Fruit fly (Drosophila melanogaster) whole organism: ENCODE data around the gene Rbp.

Experiments used
- CG8478 ChIP-seq: fragments of >200 bp; optimal IDR thresholded peaks from 2 replicates; lab custom pipeline; 2018; ENCODE audit warnings: inconsistent platforms
- Dll ChIP-seq: fragments of >200 bp; optimal IDR thresholded peaks from 2 replicates; lab custom pipeline; 2017
- EcR ChIP-seq, 2 experiments: fragments of >200 bp; optimal IDR thresholded peaks; 2 replicates each; lab custom pipeline; 2017; ENCODE audit warnings: missing biosample characterization in 2 of 2, missing genetic modification characterization in 2 of 2, missing genetic modification reagents in 2 of 2
- pan ChIP-seq: fragments of >200 bp; optimal IDR thresholded peaks from 2 replicates; lab custom pipeline; 2017
- psq ChIP-seq: fragments of >200 bp; optimal IDR thresholded peaks from 2 replicates; lab custom pipeline; 2017
- usp ChIP-seq: fragments of >200 bp; optimal IDR thresholded peaks from 2 replicates; lab custom pipeline; 2017; ENCODE audit warnings: missing biosample characterization, missing genetic modification characterization, mixed read lengths

DNA sequence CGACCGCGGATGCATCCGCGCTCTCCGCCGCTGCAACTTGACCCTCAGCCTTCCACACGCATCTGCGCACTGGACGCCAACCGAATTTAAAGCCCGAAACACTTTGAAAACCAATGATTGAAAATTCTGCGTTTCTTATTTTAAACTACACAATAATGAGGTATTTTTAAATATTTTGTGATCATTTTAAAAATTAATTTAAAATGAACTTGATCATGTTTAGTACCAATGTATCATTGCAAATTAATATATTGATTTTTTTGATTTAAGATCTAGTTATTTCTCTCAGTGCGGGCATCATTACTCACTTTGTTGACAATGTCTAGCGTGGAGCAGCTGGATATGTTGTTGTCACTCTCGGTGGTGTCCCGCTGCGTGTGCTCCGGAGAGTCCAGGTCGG is 7.6 kb upstream of the Rbp start:
- no peak for TF ChIP-seq CG8478 (lab: Kevin White, UChicago)
- no peak for TF ChIP-seq psq (lab: Kevin White, UChicago)
- TF ChIP-seq EcR (GFP tag; optimal IDR thresholded peaks at IDR 0.05; lab: Kevin White, UChicago) = no peak
- TF ChIP-seq pan = no peak
- no peak for TF ChIP-seq Dll
- no peak for TF ChIP-seq usp (GFP tag; lab: Kevin White, UChicago)
